Worm (Caenorhabditis elegans) whole organism, L2 larva: ENCODE data around the gene tag-243.

Experiments used
- C34F6.9 ChIP-seq: fragments of 150-350 bp; optimal IDR thresholded peaks from 2 replicates; lab custom pipeline; 2014; ENCODE audit warnings: missing biosample characterization, missing genetic modification characterization
- ceh-16 ChIP-seq: fragments of 150-350 bp; optimal IDR thresholded peaks from 2 replicates; lab custom pipeline; 2014; ENCODE audit warnings: missing biosample characterization, missing genetic modification characterization
- elt-1 ChIP-seq: fragments of 150-350 bp; optimal IDR thresholded peaks from 2 replicates; lab custom pipeline; 2014; ENCODE audit warnings: missing biosample characterization, missing genetic modification characterization
- fos-1 ChIP-seq: fragments of 150-350 bp; optimal IDR thresholded peaks from 2 replicates; lab custom pipeline; 2014; ENCODE audit warnings: missing biosample characterization, missing genetic modification characterization
- lin-39 ChIP-seq: fragments of 150-350 bp; optimal IDR thresholded peaks from 2 replicates; lab custom pipeline; 2014; ENCODE audit warnings: missing biosample characterization, missing genetic modification reagents, missing genetic modification characterization
- lsy-2 ChIP-seq, 2 experiments: fragments of 150-350 bp in 1 of 2; sonication (generic microtip) in 1 of 2; optimal IDR thresholded peaks; 2 replicates each; lab custom pipeline; 2014 to 2017; ENCODE audit warnings: missing biosample characterization in 2 of 2, missing genetic modification characterization in 2 of 2
- nhr-11 ChIP-seq: fragments of 150-350 bp; optimal IDR thresholded peaks from 2 replicates; lab custom pipeline; 2014; ENCODE audit warnings: missing biosample characterization, missing genetic modification characterization
- nhr-12 ChIP-seq: fragments of 150-350 bp; optimal IDR thresholded peaks from 2 replicates; lab custom pipeline; 2014; ENCODE audit warnings: missing biosample characterization, missing genetic modification characterization
- nhr-21 ChIP-seq: fragments of 150-350 bp; optimal IDR thresholded peaks from 2 replicates; lab custom pipeline; 2014; ENCODE audit warnings: missing biosample characterization, missing genetic modification characterization
- snpc-4 ChIP-seq: fragments of 150-350 bp; optimal IDR thresholded peaks from 2 replicates; lab custom pipeline; 2014; ENCODE audit warnings: missing biosample characterization, missing genetic modification characterization
- zag-1 ChIP-seq: fragments of 150-350 bp; optimal IDR thresholded peaks from 2 replicates; lab custom pipeline; 2014; ENCODE audit warnings: missing biosample characterization, missing genetic modification characterization
- ztf-11 ChIP-seq: sonication (generic microtip); optimal IDR thresholded peaks from 2 replicates; lab custom pipeline; 2017; ENCODE audit warnings: missing biosample characterization, missing genetic modification characterization
- ztf-4 ChIP-seq: fragments of 150-350 bp; optimal IDR thresholded peaks from 2 replicates; lab custom pipeline; 2014; ENCODE audit warnings: missing biosample characterization, missing genetic modification characterization

ce11 chrIII:4687134-4687533, 1.1 kb downstream of the tag-243 start:
- TF ChIP-seq ceh-16 (tag; lab: Kevin White, UChicago) (no peak), nhr-11 (tag; lab: Kevin White, UChicago) (no peak), nhr-21 (no peak), lin-39 (no peak), zag-1 (tag; lab: Kevin White, UChicago) (no peak), snpc-4 (tag; lab: Kevin White, UChicago) (no peak), ztf-4 (tag; lab: Kevin White, UChicago) (no peak), nhr-12 (no peak), lsy-2 (tag; optimal IDR thresholded peaks at IDR 0.05; lab: Kevin White, UChicago) (peak in 1 of 2 experiments; percentile 56), fos-1 (tag; lab: Kevin White, UChicago) (no peak), ztf-11 (tag; lab: Kevin White, UChicago) (no peak), elt-1 (tag; lab: Kevin White, UChicago) (no peak), C34F6.9 (tag; lab: Kevin White, UChicago) (peak; percentile 46)
